Fruit fly (Drosophila melanogaster): Measurements from ENCODE around the gene CG46270.

dm6 chr3R:10403940-10404339 is 24.3 kb downstream of the CG46270 start:
- TF ChIP-seq CG5204 (GFP tag; optimal IDR thresholded peaks at IDR 0.05): no peak
- no peak for TF ChIP-seq CG12768 (GFP tag; optimal IDR thresholded peaks at IDR 0.05)
- TF ChIP-seq tj (GFP tag; optimal IDR thresholded peaks at IDR 0.05): no peak
- no peak for TF ChIP-seq Crg-1 (GFP tag; optimal IDR thresholded peaks at IDR 0.05)
- no peak for TF ChIP-seq Clk (GFP tag; optimal IDR thresholded peaks at IDR 0.05)
- TF ChIP-seq kay (GFP tag; ENCODE audit: borderline replicate concordance): no peak
- TF ChIP-seq cnc (optimal IDR thresholded peaks at IDR 0.05): no peak
- no peak for TF ChIP-seq toe (GFP tag; optimal IDR thresholded peaks at IDR 0.05)

Measured in whole organism, adult.